Fruit fly (Drosophila melanogaster): Measurements from ENCODE around the gene CG42818.
A peak's percentile ranks its signal among the peaks of the same experiment; 100 is the strongest.

Gene CG42818

DNA sequence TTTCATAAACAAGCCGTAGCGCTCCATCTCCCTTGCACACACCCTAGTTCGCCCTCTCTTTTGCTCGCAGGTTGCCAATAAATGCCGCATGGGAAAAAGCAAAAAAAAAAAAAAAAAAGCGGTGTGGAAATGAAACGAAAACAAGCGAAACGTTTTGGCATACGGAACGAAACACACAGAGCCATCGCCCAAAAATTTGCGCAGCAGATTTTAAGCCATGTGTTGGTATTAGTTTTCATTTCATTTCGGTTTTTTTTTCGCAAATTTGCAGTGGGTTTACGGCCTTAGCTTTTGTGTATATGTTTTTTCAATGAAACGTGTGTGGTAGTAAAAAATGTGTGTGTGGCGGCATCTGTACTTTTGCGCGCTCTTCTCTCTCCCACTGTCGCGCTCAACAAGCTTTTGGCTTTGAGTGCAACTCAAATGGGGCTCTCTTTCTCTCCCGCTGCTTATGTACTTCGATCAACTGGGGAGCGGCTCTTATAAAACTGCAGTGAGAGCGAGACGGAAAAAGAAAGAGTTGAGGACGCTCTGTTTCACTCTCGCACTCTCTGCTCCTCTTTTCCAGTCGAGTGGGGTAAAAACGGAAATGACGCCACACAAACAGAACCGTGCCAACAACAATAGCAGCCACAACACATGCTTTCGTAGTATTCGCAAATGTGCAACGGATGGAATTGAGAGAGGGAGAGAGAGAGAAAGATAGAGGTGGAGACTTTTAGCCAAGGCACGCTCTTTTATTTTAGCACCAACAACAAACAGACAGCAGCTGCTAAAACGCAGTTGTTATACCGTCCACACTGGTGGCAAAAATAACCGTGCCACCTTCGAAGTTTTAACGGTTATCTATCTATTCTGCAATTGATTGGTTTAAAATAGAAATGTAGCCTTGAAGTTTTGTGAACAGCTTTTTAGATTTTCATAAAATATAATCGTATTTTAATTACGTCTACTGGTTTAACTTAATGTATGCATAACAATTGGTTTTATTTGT is 42.9 kb downstream of the CG42818 start (continued):
- TF ChIP-seq bbx (GFP tag; IDR thresholded peaks at IDR 0.05; ENCODE audit: partially characterized antibody), result no peak
- peak; percentile 31 for TF ChIP-seq tx (GFP tag; optimal IDR thresholded peaks at IDR 0.05)
- TF ChIP-seq Oli (tag; optimal IDR thresholded peaks at IDR 0.05), result peak; percentile 56
- no peak for TF ChIP-seq croc (GFP tag; conservative IDR thresholded peaks at IDR 0.05)
- TF ChIP-seq CG11456 (GFP tag; IDR thresholded peaks at IDR 0.05), result no peak
- no peak for TF ChIP-seq Tbp (GFP tag; optimal IDR thresholded peaks at IDR 0.05)
- TF ChIP-seq Nf-YB (GFP tag; optimal IDR thresholded peaks at IDR 0.05), result peak; percentile 18
- peak; percentile 54 for TF ChIP-seq abd-A (tag; optimal IDR thresholded peaks at IDR 0.05)
- TF ChIP-seq CG16863 (GFP tag; optimal IDR thresholded peaks at IDR 0.05), result peak; percentile 5
- TF ChIP-seq sens (GFP tag), result peak; percentile 94
- TF ChIP-seq CG1233 (GFP tag; optimal IDR thresholded peaks at IDR 0.05), result no peak
- peak; percentile 96 for TF ChIP-seq Kr (GFP tag; optimal IDR thresholded peaks at IDR 0.05)
- TF ChIP-seq CG32532 (GFP tag; IDR thresholded peaks at IDR 0.05), result no peak
- peak; percentile 50 for TF ChIP-seq ind (GFP tag; optimal IDR thresholded peaks at IDR 0.05)
- peak; percentile 29 for TF ChIP-seq CG13424 (tag; optimal IDR thresholded peaks at IDR 0.05)
- TF ChIP-seq CG7786 (GFP tag; optimal IDR thresholded peaks at IDR 0.05), result peak; percentile 5
- peak; percentile 53 for TF ChIP-seq CG34376 (GFP tag; optimal IDR thresholded peaks at IDR 0.05)
- peak; percentile 66 for TF ChIP-seq CG12071 (GFP tag; optimal IDR thresholded peaks at IDR 0.05)
- TF ChIP-seq gcm2 (GFP tag; optimal IDR thresholded peaks at IDR 0.05), result peak; percentile 47
- peak; percentile 27 for TF ChIP-seq CG18262 (tag; optimal IDR thresholded peaks at IDR 0.05)
- no peak for TF ChIP-seq bab2 (GFP tag; optimal IDR thresholded peaks at IDR 0.05)
- peak; percentile 37 for TF ChIP-seq nmo (GFP tag; optimal IDR thresholded peaks at IDR 0.05)
- TF ChIP-seq Med (GFP tag), result peak; percentile 82
- peak; percentile 63 for TF ChIP-seq Side (GFP tag; optimal IDR thresholded peaks at IDR 0.05)
- peak in 1 of 2 experiments; percentile 29 for TF ChIP-seq Eip74EF (GFP tag; optimal IDR thresholded peaks at IDR 0.05)
- no peak for TF ChIP-seq CG17186 (GFP tag; optimal IDR thresholded peaks at IDR 0.05)
- peak; percentile 54 for TF ChIP-seq Sox102F (GFP tag; optimal IDR thresholded peaks at IDR 0.05)
- TF ChIP-seq CG13775 (GFP tag; optimal IDR thresholded peaks at IDR 0.05), result peak; percentile 61
- peak; percentile 48 for TF ChIP-seq Hand (GFP tag; optimal IDR thresholded peaks at IDR 0.05)
- peak; percentile 23 for TF ChIP-seq CG18619 (GFP tag; optimal IDR thresholded peaks at IDR 0.05)
- peak; percentile 72 for TF ChIP-seq CG17912 (GFP tag; optimal IDR thresholded peaks at IDR 0.05)
- TF ChIP-seq H2.0 (GFP tag; IDR thresholded peaks at IDR 0.05), result no peak
- no peak for TF ChIP-seq CG17568 (GFP tag; optimal IDR thresholded peaks at IDR 0.05)
- TF ChIP-seq bsh (GFP tag; optimal IDR thresholded peaks at IDR 0.05), result peak; percentile 30 to 33
- no peak for TF ChIP-seq CG3065 (GFP tag; optimal IDR thresholded peaks at IDR 0.05)
- TF ChIP-seq ems (GFP tag; optimal IDR thresholded peaks at IDR 0.05), result peak; percentile 24
- no peak for TF ChIP-seq rib (GFP tag; IDR thresholded peaks at IDR 0.05)
- TF ChIP-seq CG6683 (GFP tag; optimal IDR thresholded peaks at IDR 0.05), result peak; percentile 33
- TF ChIP-seq Antp (GFP tag; optimal IDR thresholded peaks at IDR 0.05), result peak; percentile 37
- TF ChIP-seq CG7928 (GFP tag; optimal IDR thresholded peaks at IDR 0.05), result peak; percentile 25
- TF ChIP-seq Chrac-16 (GFP tag; optimal IDR thresholded peaks at IDR 0.05), result peak; percentile 33
- TF ChIP-seq Bteb2 (GFP tag; optimal IDR thresholded peaks at IDR 0.05), result peak; percentile 37
- TF ChIP-seq knrl (GFP tag; IDR thresholded peaks at IDR 0.05; ENCODE audit: partially characterized antibody), result no peak
- peak; percentile 20 for TF ChIP-seq CG2116 (GFP tag; optimal IDR thresholded peaks at IDR 0.05)
- peak; percentile 53 for TF ChIP-seq Mad (GFP tag; optimal IDR thresholded peaks at IDR 0.05)
- peak; percentile 9 for TF ChIP-seq ac (GFP tag; optimal IDR thresholded peaks at IDR 0.05)
- TF ChIP-seq ftz-f1 (GFP tag; optimal IDR thresholded peaks at IDR 0.05), result peak; percentile 31
- TF ChIP-seq cg (GFP tag; optimal IDR thresholded peaks at IDR 0.05), result peak; percentile 62
